Worm (Caenorhabditis elegans) whole organism, mixed stage, embryonic: ENCODE measurements around the gene grd-14.

Source experiments
- ceh-39 ChIP-seq: fragments of 150-350 bp; optimal IDR thresholded peaks from 2 replicates; lab custom pipeline; 2014; ENCODE audit warnings: missing biosample characterization, missing genetic modification characterization
- ceh-83 ChIP-seq: fragments of 200-800 bp; sonication (Bioruptor generic); optimal IDR thresholded peaks from 2 replicates; lab custom pipeline; 2018; ENCODE audit warnings: mild to moderate bottlenecking, missing genetic modification characterization, missing compliant biosample characterization
- elt-3 ChIP-seq: fragments of 150-350 bp; optimal IDR thresholded peaks from 2 replicates; lab custom pipeline; 2014; ENCODE audit warnings: missing biosample characterization, missing genetic modification characterization
- flh-1 ChIP-seq: fragments of 200-800 bp; sonication (Bioruptor generic); optimal IDR thresholded peaks from 2 replicates; lab custom pipeline; 2018; ENCODE audit warnings: mild to moderate bottlenecking, missing genetic modification characterization, moderate library complexity, missing compliant biosample characterization
- lsy-2 ChIP-seq: fragments of 150-350 bp; optimal IDR thresholded peaks from 2 replicates; lab custom pipeline; 2014; ENCODE audit warnings: missing biosample characterization, missing genetic modification characterization
- mls-2 ChIP-seq: sonication (generic microtip); optimal IDR thresholded peaks from 2 replicates; lab custom pipeline; 2016; ENCODE audit warnings: mild to moderate bottlenecking, missing genetic modification characterization, moderate library complexity, missing compliant biosample characterization
- nhr-12 ChIP-seq: fragments of 150-350 bp; optimal IDR thresholded peaks from 2 replicates; lab custom pipeline; 2014; ENCODE audit warnings: missing biosample characterization, missing genetic modification characterization
- nhr-76 ChIP-seq: sonication (generic microtip); optimal IDR thresholded peaks from 2 replicates; lab custom pipeline; 2017; ENCODE audit warnings: missing biosample characterization, missing genetic modification characterization
- pha-4 ChIP-seq: fragments of 150-350 bp; optimal IDR thresholded peaks from 2 replicates; lab custom pipeline; 2018; ENCODE audit warnings: missing biosample characterization, missing genetic modification reagents, missing genetic modification characterization
- snpc-4 ChIP-seq: fragments of 150-350 bp; optimal IDR thresholded peaks from 2 replicates; lab custom pipeline; 2014; ENCODE audit warnings: missing biosample characterization, missing genetic modification characterization
- unc-39 ChIP-seq: fragments of 150-350 bp; optimal IDR thresholded peaks from 2 replicates; lab custom pipeline; 2014; ENCODE audit warnings: missing biosample characterization, missing genetic modification characterization
- ztf-11 ChIP-seq: fragments of 150-350 bp; optimal IDR thresholded peaks from 2 replicates; lab custom pipeline; 2014; ENCODE audit warnings: missing biosample characterization, missing genetic modification characterization

- no peak for TF ChIP-seq unc-39 (tag; lab: Kevin White, UChicago)
- TF ChIP-seq flh-1 (GFP tag; lab: Kevin White, UChicago): no peak
- no peak for TF ChIP-seq ceh-39
- no peak for TF ChIP-seq pha-4 (tag; lab: Kevin White, UChicago)
- no peak for TF ChIP-seq ztf-11 (tag; lab: Kevin White, UChicago)
- TF ChIP-seq lsy-2: no peak
- no peak for TF ChIP-seq snpc-4 (tag; lab: Kevin White, UChicago)
- no peak for TF ChIP-seq mls-2
- TF ChIP-seq nhr-12 (tag; lab: Kevin White, UChicago): no peak
- no peak for TF ChIP-seq nhr-76 (tag; lab: Kevin White, UChicago)
- no peak for TF ChIP-seq ceh-83 (GFP tag; lab: Kevin White, UChicago)
- TF ChIP-seq elt-3 (tag; lab: Kevin White, UChicago): no peak
These were observed 38.9 kb upstream of the grd-14 start for ce11 chrX:8460958-8461357.
